Worm (Caenorhabditis elegans) whole organism, young adult: ENCODE measurements around the gene K09E9.7.
A peak's percentile ranks its signal among the peaks of the same experiment; 100 is the strongest.

ENCODE experiments used
- B0261.1 ChIP-seq: sonication (generic microtip); optimal IDR thresholded peaks from 2 replicates; lab custom pipeline; 2016; ENCODE audit warnings: mild to moderate bottlenecking, missing genetic modification characterization, moderate library complexity, missing compliant biosample characterization
- C06A6.2 ChIP-seq: fragments of 200-800 bp; sonication (Bioruptor generic); conservative IDR thresholded peaks from 2 replicates; pipeline ENCODE4 v1.3.6; 2022; ENCODE audit warnings: missing genetic modification characterization, missing compliant biosample characterization
- C17E4.6 ChIP-seq: fragments of 200-800 bp; sonication (Bioruptor generic); IDR thresholded peaks from 2 replicates; pipeline ENCODE4 v1.3.6; 2022; ENCODE audit warnings: missing genetic modification reagents, missing genetic modification characterization, missing compliant biosample characterization
- F37B4.10 ChIP-seq: fragments of 200-800 bp; sonication (Bioruptor generic); IDR thresholded peaks from 2 replicates; pipeline ENCODE4 v1.3.6; 2022; ENCODE audit warnings: missing genetic modification characterization, missing compliant biosample characterization
- K11D2.4 ChIP-seq: fragments of 200-800 bp; sonication (Bioruptor generic); IDR thresholded peaks from 2 replicates; pipeline ENCODE4 v1.3.6; 2022; ENCODE audit warnings: missing genetic modification reagents, missing genetic modification characterization, missing compliant biosample characterization
- K12H6.12 ChIP-seq: fragments of 200-800 bp; sonication (Bioruptor generic); optimal IDR thresholded peaks from 2 replicates; lab custom pipeline; 2018; ENCODE audit warnings: mild to moderate bottlenecking, missing genetic modification characterization, missing compliant biosample characterization
- Y53G8AR.9 ChIP-seq: fragments of 200-800 bp; sonication (Bioruptor generic); conservative IDR thresholded peaks from 2 replicates; pipeline ENCODE4 v1.3.6; 2022; ENCODE audit warnings: missing genetic modification reagents, missing genetic modification characterization, missing compliant biosample characterization
- Y67H2A.10 ChIP-seq: fragments of 200-800 bp; sonication (Bioruptor generic); conservative IDR thresholded peaks from 2 replicates; pipeline ENCODE4 v1.3.6; 2022; ENCODE audit warnings: missing genetic modification reagents, missing genetic modification characterization, missing compliant biosample characterization
- Y95B8A.8 ChIP-seq: fragments of 200-800 bp; sonication (Bioruptor generic); IDR thresholded peaks from 2 replicates; pipeline ENCODE4 v1.3.6; 2022; ENCODE audit warnings: missing genetic modification reagents, missing genetic modification characterization, missing compliant biosample characterization
- atf-7 ChIP-seq: sonication (generic microtip); optimal IDR thresholded peaks from 2 replicates; lab custom pipeline; 2017; ENCODE audit warnings: mild to moderate bottlenecking, missing genetic modification characterization, missing compliant biosample characterization
- athp-1 ChIP-seq: sonication (generic microtip); optimal IDR thresholded peaks from 2 replicates; lab custom pipeline; 2017; ENCODE audit warnings: mild to moderate bottlenecking, missing genetic modification characterization, missing compliant biosample characterization
- attf-5 ChIP-seq: fragments of 200-800 bp; sonication (Bioruptor generic); optimal IDR thresholded peaks from 2 replicates; lab custom pipeline; 2018; ENCODE audit warnings: mild to moderate bottlenecking, missing genetic modification characterization, missing compliant biosample characterization
- cebp-1 ChIP-seq, 2 experiments: fragments of 200-800 bp in 1 of 2; sonication (Bioruptor generic) in 1 of 2; sonication (generic microtip) in 1 of 2; IDR thresholded peaks in 1 of 2; optimal IDR thresholded peaks in 1 of 2; 2 replicates each; pipeline versions ENCODE4 v1.3.6 to Lab custom; 2017 to 2022; ENCODE audit warnings: missing compliant biosample characterization in 2 of 2, missing genetic modification characterization in 2 of 2, mild to moderate bottlenecking in 1 of 2, missing genetic modification reagents in 1 of 2, moderate library complexity in 1 of 2
- ceh-79 ChIP-seq: sonication (generic microtip); optimal IDR thresholded peaks from 2 replicates; lab custom pipeline; 2017; ENCODE audit warnings: mild to moderate bottlenecking, missing genetic modification characterization, missing compliant biosample characterization
- chd-7 ChIP-seq: sonication (generic microtip); optimal IDR thresholded peaks from 2 replicates; lab custom pipeline; 2016; ENCODE audit warnings: mild to moderate bottlenecking, missing genetic modification characterization, moderate library complexity, missing compliant biosample characterization
- egl-44 ChIP-seq: fragments of 200-800 bp; sonication (Bioruptor generic); IDR thresholded peaks from 2 replicates; pipeline ENCODE4 v1.3.6; 2022; ENCODE audit warnings: missing genetic modification reagents, missing genetic modification characterization, missing compliant biosample characterization
- ekl-4 ChIP-seq: fragments of 200-800 bp; sonication (Bioruptor generic); IDR thresholded peaks from 2 replicates; pipeline ENCODE4 v1.3.6; 2022; ENCODE audit warnings: missing genetic modification reagents, missing genetic modification characterization, missing compliant biosample characterization
- fkh-3 ChIP-seq: sonication (generic microtip); optimal IDR thresholded peaks from 2 replicates; lab custom pipeline; 2016; ENCODE audit warnings: mild to moderate bottlenecking, missing genetic modification characterization, missing compliant biosample characterization
- hsf-1 ChIP-seq: fragments of 200-800 bp; sonication (Bioruptor generic); IDR thresholded peaks from 2 replicates; pipeline ENCODE4 v1.3.6; 2022; ENCODE audit warnings: missing genetic modification reagents, missing genetic modification characterization, missing compliant biosample characterization
- let-526 ChIP-seq: fragments of 200-800 bp; sonication (Bioruptor generic); IDR thresholded peaks from 2 replicates; pipeline ENCODE4 v1.3.6; 2022; ENCODE audit warnings: missing genetic modification reagents, missing genetic modification characterization, missing compliant biosample characterization
- lin-26 ChIP-seq: fragments of 200-800 bp; sonication (Bioruptor generic); IDR thresholded peaks from 2 replicates; pipeline ENCODE4 v1.3.6; 2022; ENCODE audit warnings: missing genetic modification reagents, missing genetic modification characterization, missing compliant biosample characterization
- lin-35 ChIP-seq, 3 experiments: fragments of 150-350 bp in 2 of 3; sonication (generic microtip) in 1 of 3; optimal IDR thresholded peaks; 2 replicates each; lab custom pipeline; 2014 to 2018; ENCODE audit warnings: missing biosample characterization in 3 of 3, missing genetic modification characterization in 3 of 3, missing genetic modification reagents in 3 of 3
- lir-1 ChIP-seq: fragments of 200-800 bp; sonication (Bioruptor generic); conservative IDR thresholded peaks from 2 replicates; pipeline ENCODE4 v1.3.6; 2022; ENCODE audit warnings: missing genetic modification reagents, missing genetic modification characterization, missing compliant biosample characterization
- lsl-1 ChIP-seq: fragments of 200-800 bp; sonication (Bioruptor generic); optimal IDR thresholded peaks from 2 replicates; lab custom pipeline; 2018; ENCODE audit warnings: mild to moderate bottlenecking, missing genetic modification characterization, moderate library complexity, missing compliant biosample characterization
- madf-3 ChIP-seq: fragments of 200-800 bp; sonication (Bioruptor generic); IDR thresholded peaks from 2 replicates; pipeline ENCODE4 v1.3.6; 2022; ENCODE audit warnings: missing genetic modification reagents, missing genetic modification characterization, missing compliant biosample characterization
- madf-6 ChIP-seq: fragments of 200-800 bp; sonication (Bioruptor generic); IDR thresholded peaks from 2 replicates; pipeline ENCODE4 v1.3.6; 2022; ENCODE audit warnings: missing genetic modification reagents, missing genetic modification characterization, missing compliant biosample characterization
- mes-4 ChIP-seq: sonication (generic microtip); optimal IDR thresholded peaks from 2 replicates; lab custom pipeline; 2016; ENCODE audit warnings: missing genotype, missing genetic modification characterization, missing compliant biosample characterization
- nfya-1 ChIP-seq: sonication (generic microtip); optimal IDR thresholded peaks from 2 replicates; lab custom pipeline; 2017; ENCODE audit warnings: antibody characterized with exemption, missing compliant biosample characterization, missing genetic modification characterization, borderline replicate concordance; ENCODE audit not compliant: insufficient read depth
- nfyb-1 ChIP-seq: fragments of 200-800 bp; sonication (Bioruptor generic); IDR thresholded peaks from 2 replicates; pipeline ENCODE4 v1.3.6; 2022; ENCODE audit warnings: missing genetic modification reagents, missing genetic modification characterization, missing compliant biosample characterization
- pha-4 ChIP-seq: fragments of 150-350 bp; sonication (generic microtip); optimal IDR thresholded peaks from 2 replicates; lab custom pipeline; 2014; ENCODE audit warnings: missing biosample characterization, missing genetic modification reagents, missing genetic modification characterization
- rcor-1 ChIP-seq: fragments of 200-800 bp; sonication (Bioruptor generic); IDR thresholded peaks from 2 replicates; pipeline ENCODE4 v1.3.6; 2022; ENCODE audit warnings: missing genetic modification reagents, missing genetic modification characterization, missing compliant biosample characterization
- repo-1 ChIP-seq: sonication (generic microtip); optimal IDR thresholded peaks from 2 replicates; lab custom pipeline; 2017; ENCODE audit warnings: mild to moderate bottlenecking, missing genetic modification characterization, missing compliant biosample characterization
- snpc-1.1 ChIP-seq: sonication (generic microtip); optimal IDR thresholded peaks from 2 replicates; lab custom pipeline; 2017; ENCODE audit warnings: missing genetic modification characterization, mild to moderate bottlenecking, missing compliant biosample characterization, antibody characterized with exemption, moderate library complexity, missing genotype, missing genetic modification reagents; ENCODE audit not compliant: insufficient read depth
- snpc-1.3 ChIP-seq: sonication (generic microtip); optimal IDR thresholded peaks from 2 replicates; lab custom pipeline; 2017; ENCODE audit warnings: missing genetic modification characterization, mild to moderate bottlenecking, missing compliant biosample characterization, antibody characterized with exemption, moderate library complexity, missing genotype, missing genetic modification reagents; ENCODE audit not compliant: insufficient read depth
- snpc-4 ChIP-seq, 5 experiments: fragments of 150-350 bp in 1 of 5; sonication (generic microtip) in 4 of 5; optimal IDR thresholded peaks; 2 replicates each; lab custom pipeline; 2014 to 2018; ENCODE audit warnings: missing genetic modification characterization in 5 of 5, missing biosample characterization in 3 of 5, antibody characterized with exemption in 2 of 5, mild to moderate bottlenecking in 2 of 5, missing compliant biosample characterization in 2 of 5, missing genotype in 2 of 5, moderate library complexity in 2 of 5, missing genetic modification reagents in 1 of 5
- somi-1 ChIP-seq: fragments of 200-800 bp; sonication (Bioruptor generic); optimal IDR thresholded peaks from 2 replicates; lab custom pipeline; 2018; ENCODE audit warnings: mild to moderate bottlenecking, missing genetic modification characterization, missing compliant biosample characterization
- tbp1 ChIP-seq: fragments of 200-800 bp; sonication (Bioruptor generic); optimal IDR thresholded peaks from 2 replicates; lab custom pipeline; 2018; ENCODE audit warnings: mild to moderate bottlenecking, missing genetic modification characterization, missing compliant biosample characterization
- tbx-9 ChIP-seq: sonication (generic microtip); optimal IDR thresholded peaks from 2 replicates; lab custom pipeline; 2016; ENCODE audit warnings: borderline replicate concordance, missing genetic modification characterization, inconsistent platforms, missing compliant biosample characterization
- unc-62 ChIP-seq: fragments of 150-350 bp; optimal IDR thresholded peaks from 2 replicates; lab custom pipeline; 2014; ENCODE audit warnings: missing biosample characterization, missing genetic modification reagents, missing genetic modification characterization
- ztf-3 ChIP-seq: fragments of 200-800 bp; sonication (Bioruptor generic); optimal IDR thresholded peaks from 2 replicates; lab custom pipeline; 2018; ENCODE audit warnings: mild to moderate bottlenecking, missing genetic modification characterization, missing compliant biosample characterization

Gene K09E9.7

DNA sequence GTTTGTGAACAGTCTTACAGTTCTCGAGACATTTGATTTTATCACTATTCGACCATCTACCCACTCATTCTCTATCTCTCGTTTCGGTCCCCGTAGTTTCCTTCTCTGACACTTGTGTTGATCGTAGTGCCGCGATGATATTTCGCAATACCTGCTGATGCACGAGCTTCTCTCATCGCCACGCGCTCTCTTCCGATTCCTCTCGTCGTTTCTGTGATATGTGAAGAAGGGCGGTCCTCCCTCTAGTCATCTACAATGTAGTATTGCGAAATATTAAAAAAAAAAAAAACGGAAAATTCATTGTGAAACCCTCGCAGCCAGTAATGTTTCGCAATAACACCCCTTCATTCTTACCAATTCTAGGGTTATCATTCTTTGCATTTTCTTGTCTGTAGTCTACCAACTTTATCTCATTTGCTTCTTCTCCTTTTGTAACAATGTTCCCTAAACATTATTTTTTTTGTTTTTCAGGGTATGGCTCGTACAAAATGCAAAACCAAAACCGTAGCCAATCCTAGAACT lies 33.1 kb upstream of the K09E9.7 start, which contains the start of gene nipi-3 (continued):
- TF ChIP-seq snpc-1.3 (tag; lab: Kevin White, UChicago) (no peak), ztf-3 (GFP tag; lab: Kevin White, UChicago) (peak; percentile 58), hsf-1 (GFP tag; lab: Robert Waterston, UW) (peak; percentile 77), madf-6 (no peak), Y67H2A.10 (GFP tag; lab: Robert Waterston, UW) (0 out of 2 replicates have a peak, but pooled peaks have one; percentile 17), B0261.1 (tag; lab: Kevin White, UChicago) (no peak), lin-26 (GFP tag; lab: Robert Waterston, UW) (peak; percentile 83), C06A6.2 (peak; percentile 87), let-526 (GFP tag; lab: Robert Waterston, UW) (peak; percentile 88), K11D2.4 (GFP tag; lab: Robert Waterston, UW) (peak; percentile 95), snpc-1.1 (tag; lab: Kevin White, UChicago) (no peak), egl-44 (GFP tag; lab: Robert Waterston, UW) (peak; percentile 81), lin-35 (GFP tag; optimal IDR thresholded peaks at IDR 0.05; lab: Kevin White, UChicago) (peak in 1 of 3 experiments; percentile 85), repo-1 (tag; lab: Kevin White, UChicago) (no peak), tbp1 (peak; percentile 63), rcor-1 (GFP tag; lab: Robert Waterston, UW) (peak; percentile 69), nfyb-1 (GFP tag; lab: Robert Waterston, UW) (peak; percentile 92), tbx-9 (tag; lab: Kevin White, UChicago) (no peak), unc-62 (GFP tag; lab: Kevin White, UChicago) (peak; percentile 93), athp-1 (tag; lab: Kevin White, UChicago) (no peak), chd-7 (peak; percentile 83), lsl-1 (GFP tag; lab: Kevin White, UChicago) (no peak), C17E4.6 (GFP tag; lab: Robert Waterston, UW) (0 out of 2 replicates have a peak, but pooled peaks have one; percentile 27), madf-3 (0 out of 2 replicates have a peak, but pooled peaks have one; percentile 66), Y95B8A.8 (peak; percentile 77; the same call in 1 of the 2 replicates), pha-4 (tag; lab: Kevin White, UChicago) (peak; percentile 92), attf-5 (peak; percentile 95), somi-1 (GFP tag; lab: Kevin White, UChicago) (peak; percentile 86), Y53G8AR.9 (GFP tag; lab: Robert Waterston, UW) (0 out of 2 replicates have a peak, but pooled peaks have one; percentile 41), K12H6.12 (peak; percentile 92)

DNA sequence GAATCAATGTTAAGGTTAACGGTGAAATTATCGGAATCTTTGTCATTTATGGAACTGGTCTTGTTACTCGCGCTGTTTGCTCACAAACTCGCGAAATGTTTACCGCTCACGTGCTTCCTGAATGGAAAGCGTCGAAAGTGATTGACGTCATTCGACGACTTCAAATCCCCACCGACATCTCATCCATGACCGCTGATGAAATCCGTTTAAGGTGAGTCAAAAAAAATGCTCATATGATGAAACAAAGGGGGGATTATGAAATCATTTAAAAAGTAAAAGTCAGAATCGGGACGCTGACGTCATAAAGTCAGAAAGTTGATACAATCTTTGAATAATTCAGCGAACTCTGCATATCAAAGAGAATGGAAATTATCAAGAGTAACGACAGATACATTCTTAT lies 32.1 kb upstream of the K09E9.7 start:
- TF ChIP-seq ekl-4 (no peak), F37B4.10 (no peak), atf-7 (tag; lab: Kevin White, UChicago) (peak; percentile 30), somi-1 (GFP tag; lab: Kevin White, UChicago) (no peak), Y53G8AR.9 (GFP tag; lab: Robert Waterston, UW) (no peak), fkh-3 (tag; lab: Kevin White, UChicago) (no peak), mes-4 (tag; lab: Kevin White, UChicago) (no peak), lin-35 (GFP tag; optimal IDR thresholded peaks at IDR 0.05; lab: Kevin White, UChicago) (peak in 1 of 3 experiments; percentile 44), cebp-1 (GFP tag; IDR thresholded peaks at IDR 0.05; lab: Robert Waterston, UW) (peak; percentile 35; the same call in 1 of the 2 replicates), cebp-1 (tag; optimal IDR thresholded peaks at IDR 0.05; lab: Kevin White, UChicago) (peak; percentile 97), nfya-1 (no peak), lir-1 (GFP tag; lab: Robert Waterston, UW) (0 out of 2 replicates have a peak, but pooled peaks have one; percentile 19), snpc-4 (GFP tag; optimal IDR thresholded peaks at IDR 0.05; lab: Kevin White, UChicago) (no peak), snpc-4 (tag; optimal IDR thresholded peaks at IDR 0.05; lab: Kevin White, UChicago) (no peak), ceh-79 (tag; lab: Kevin White, UChicago) (no peak)
